1 fruit fly cellular context compared by ENCODE assay signal in genomic region chr2L:22924556-22924955, dm6.
TF ChIP-seq lines count a peak whose summit lies in the region.

Gene lt (plus strand): TSS chr2L:22924795.

TF ChIP-seq in whole organism, embryonic, 481 proteins besides CTCF, POLR2A, EP300 and RAD21 (continued from another document):
- TF ChIP-seq bsh (GFP tag; optimal IDR thresholded peaks at IDR 0.05; lab: Kevin White, UChicago) (no peak), CG13624 (GFP tag; optimal IDR thresholded peaks at IDR 0.05; lab: Kevin White, UChicago) (no peak), nmo (GFP tag; optimal IDR thresholded peaks at IDR 0.05; lab: Kevin White, UChicago) (peak; percentile 62), CG33213 (GFP tag; optimal IDR thresholded peaks at IDR 0.05; lab: Kevin White, UChicago) (peak; percentile 6), CG7556 (GFP tag; optimal IDR thresholded peaks at IDR 0.05; lab: Kevin White, UChicago) (no peak), CG8478 (optimal IDR thresholded peaks at IDR 0.05; lab: Kevin White, UChicago) (no peak), ems (GFP tag; optimal IDR thresholded peaks at IDR 0.05; lab: Kevin White, UChicago) (no peak), Ssrp (tag; optimal IDR thresholded peaks at IDR 0.05; lab: Kevin White, UChicago) (no peak), CG8290 (GFP tag; optimal IDR thresholded peaks at IDR 0.05; lab: Kevin White, UChicago) (peak; percentile 73), CG8290 (tag; optimal IDR thresholded peaks at IDR 0.05; lab: Kevin White, UChicago) (no peak), CG1602 (GFP tag; optimal IDR thresholded peaks at IDR 0.05; lab: Kevin White, UChicago) (peak; percentile 15), CG7963 (GFP tag; IDR thresholded peaks at IDR 0.05; lab: Robert Waterston, UW; ENCODE audit: partially characterized antibody) (no peak), pzg (GFP tag; optimal IDR thresholded peaks at IDR 0.05; lab: Kevin White, UChicago) (peak; percentile 16), Lhr (GFP tag; optimal IDR thresholded peaks at IDR 0.05; lab: Kevin White, UChicago) (peak; percentile 80), bab2 (GFP tag; optimal IDR thresholded peaks at IDR 0.05; lab: Kevin White, UChicago) (no peak), cas (GFP tag; IDR thresholded peaks at IDR 0.05; lab: Robert Waterston, UW) (no peak), Bteb2 (GFP tag; optimal IDR thresholded peaks at IDR 0.05; lab: Kevin White, UChicago) (no peak), zen (tag; optimal IDR thresholded peaks at IDR 0.05; lab: Kevin White, UChicago) (peak; percentile 41), fd64A (GFP tag; optimal IDR thresholded peaks at IDR 0.05; lab: Kevin White, UChicago) (no peak), Lim3 (GFP tag; IDR thresholded peaks at IDR 0.05; lab: Robert Waterston, UW) (no peak), en (GFP tag; optimal IDR thresholded peaks at IDR 0.05; lab: Kevin White, UChicago) (no peak), ac (GFP tag; optimal IDR thresholded peaks at IDR 0.05; lab: Kevin White, UChicago) (no peak), phol (tag; optimal IDR thresholded peaks at IDR 0.05; lab: Kevin White, UChicago) (no peak), row (GFP tag; IDR thresholded peaks at IDR 0.05; lab: Robert Waterston, UW) (peak; percentile 84), CG18262 (tag; optimal IDR thresholded peaks at IDR 0.05; lab: Kevin White, UChicago) (no peak), gfzf (GFP tag; optimal IDR thresholded peaks at IDR 0.05; lab: Kevin White, UChicago) (peak; percentile 36), CG5180 (GFP tag; optimal IDR thresholded peaks at IDR 0.05; lab: Kevin White, UChicago) (no peak), Hmr (GFP tag; optimal IDR thresholded peaks at IDR 0.05; lab: Kevin White, UChicago) (no peak), onecut (GFP tag; IDR thresholded peaks at IDR 0.05; lab: Robert Waterston, UW) (no peak), CG4730 (GFP tag; IDR thresholded peaks at IDR 0.05; lab: Robert Waterston, UW) (no peak), CG9437 (GFP tag; optimal IDR thresholded peaks at IDR 0.05; lab: Kevin White, UChicago) (no peak), CHES-1-like (GFP tag; optimal IDR thresholded peaks at IDR 0.05; lab: Kevin White, UChicago) (no peak), BtbVII (GFP tag; optimal IDR thresholded peaks at IDR 0.05; lab: Kevin White, UChicago) (no peak), CG4820 (GFP tag; optimal IDR thresholded peaks at IDR 0.05; lab: Kevin White, UChicago) (no peak), CG11093 (GFP tag; IDR thresholded peaks at IDR 0.05; lab: Robert Waterston, UW) (no peak), gem (tag; optimal IDR thresholded peaks at IDR 0.05; lab: Kevin White, UChicago) (peak; percentile 44), ind (GFP tag; optimal IDR thresholded peaks at IDR 0.05; lab: Kevin White, UChicago) (peak; percentile 6), Med (GFP tag; lab: Kevin White, UChicago) (no peak), sens (GFP tag; lab: Kevin White, UChicago) (peak; percentile 38), CG10274 (GFP tag; optimal IDR thresholded peaks at IDR 0.05; lab: Kevin White, UChicago) (no peak), ham (GFP tag; IDR thresholded peaks at IDR 0.05; lab: Robert Waterston, UW) (no peak), trem (tag; optimal IDR thresholded peaks at IDR 0.05; lab: Kevin White, UChicago) (no peak), MTF-1 (GFP tag; optimal IDR thresholded peaks at IDR 0.05; lab: Kevin White, UChicago; ENCODE audit: borderline replicate concordance) (no peak), tio (GFP tag; optimal IDR thresholded peaks at IDR 0.05; lab: Kevin White, UChicago) (peak; percentile 6), MBD-R2 (GFP tag; IDR thresholded peaks at IDR 0.05; lab: Robert Waterston, UW) (peak; percentile 53; the same call in 1 of the 2 replicates), twi (tag; optimal IDR thresholded peaks at IDR 0.05; lab: Kevin White, UChicago) (no peak), Lpt (GFP tag; optimal IDR thresholded peaks at IDR 0.05; lab: Kevin White, UChicago) (no peak), so (GFP tag; IDR thresholded peaks at IDR 0.05; lab: Robert Waterston, UW) (no peak), slou (GFP tag; optimal IDR thresholded peaks at IDR 0.05; lab: Kevin White, UChicago) (peak; percentile 23), CG17361 (GFP tag; IDR thresholded peaks at IDR 0.05; lab: Robert Waterston, UW) (peak; percentile 76), repo (GFP tag; optimal IDR thresholded peaks at IDR 0.05; lab: Kevin White, UChicago) (no peak), bowl (GFP tag; IDR thresholded peaks at IDR 0.05; lab: Robert Waterston, UW) (no peak), tna (GFP tag; IDR thresholded peaks at IDR 0.05; lab: Robert Waterston, UW; ENCODE audit: partially characterized antibody) (no peak), Ravus (GFP tag; IDR thresholded peaks at IDR 0.05; lab: Robert Waterston, UW) (no peak), peb (GFP tag; IDR thresholded peaks at IDR 0.05; lab: Robert Waterston, UW) (no peak), dmrt11E (tag; optimal IDR thresholded peaks at IDR 0.05; lab: Kevin White, UChicago) (peak; percentile 12), sr (GFP tag; IDR thresholded peaks at IDR 0.05; lab: Robert Waterston, UW) (no peak), CG3995 (GFP tag; optimal IDR thresholded peaks at IDR 0.05; lab: Kevin White, UChicago) (no peak), CG3163 (GFP tag; optimal IDR thresholded peaks at IDR 0.05; lab: Kevin White, UChicago) (no peak), CG17359 (tag; optimal IDR thresholded peaks at IDR 0.05; lab: Kevin White, UChicago) (no peak), CG31224 (GFP tag; IDR thresholded peaks at IDR 0.05; lab: Robert Waterston, UW) (no peak), Eip74EF (GFP tag; optimal IDR thresholded peaks at IDR 0.05; lab: Kevin White, UChicago) (peak in 1 of 2 experiments; percentile 5), CG30403 (GFP tag; optimal IDR thresholded peaks at IDR 0.05; lab: Kevin White, UChicago) (peak; percentile 10), CG18011 (GFP tag; optimal IDR thresholded peaks at IDR 0.05; lab: Kevin White, UChicago) (no peak), Dll (GFP tag; IDR thresholded peaks at IDR 0.05; lab: Robert Waterston, UW; ENCODE audit: partially characterized antibody) (no peak), B-H1 (GFP tag; IDR thresholded peaks at IDR 0.05; lab: Robert Waterston, UW) (no peak; the same call in 2 of the 3 replicates), Sin3A (optimal IDR thresholded peaks at IDR 0.05; lab: Kevin White, UChicago) (no peak), toy (GFP tag; IDR thresholded peaks at IDR 0.05; lab: Robert Waterston, UW) (no peak), CG8359 (GFP tag; optimal IDR thresholded peaks at IDR 0.05; lab: Kevin White, UChicago; ENCODE audit: borderline replicate concordance) (no peak), CG9817 (tag; optimal IDR thresholded peaks at IDR 0.05; lab: Kevin White, UChicago) (no peak), CG4617 (GFP tag; optimal IDR thresholded peaks at IDR 0.05; lab: Kevin White, UChicago; ENCODE audit: borderline replicate concordance) (peak; percentile 65), amos (GFP tag; IDR thresholded peaks at IDR 0.05; lab: Robert Waterston, UW; ENCODE audit: partially characterized antibody) (peak; percentile 36; the same call in 1 of the 2 replicates), CG8388 (GFP tag; optimal IDR thresholded peaks at IDR 0.05; lab: Kevin White, UChicago) (peak; percentile 97), CG17385 (GFP tag; optimal IDR thresholded peaks at IDR 0.05; lab: Kevin White, UChicago) (no peak), Spps (tag; optimal IDR thresholded peaks at IDR 0.05; lab: Kevin White, UChicago) (no peak), dimm (GFP tag; IDR thresholded peaks at IDR 0.05; lab: Robert Waterston, UW) (no peak), MESR4 (GFP tag; optimal IDR thresholded peaks at IDR 0.05; lab: Kevin White, UChicago) (peak; percentile 63), oc (tag; optimal IDR thresholded peaks at IDR 0.05; lab: Kevin White, UChicago) (no peak), maf-S (GFP tag; optimal IDR thresholded peaks at IDR 0.05; lab: Kevin White, UChicago) (no peak), croc (GFP tag; conservative IDR thresholded peaks at IDR 0.05; lab: Robert Waterston, UW) (no peak), CG7357 (GFP tag; IDR thresholded peaks at IDR 0.05; lab: Robert Waterston, UW) (peak; percentile 95), Nf-YA (GFP tag; IDR thresholded peaks at IDR 0.05; lab: Robert Waterston, UW) (no peak), CG17802 (tag; optimal IDR thresholded peaks at IDR 0.05; lab: Kevin White, UChicago) (peak; percentile 96), pros (GFP tag; optimal IDR thresholded peaks at IDR 0.05; lab: Kevin White, UChicago) (no peak), Ets65A (GFP tag; lab: Kevin White, UChicago) (no peak), mam (GFP tag; optimal IDR thresholded peaks at IDR 0.05; lab: Kevin White, UChicago) (no peak), esg (GFP tag; conservative IDR thresholded peaks at IDR 0.05; lab: Robert Waterston, UW) (0 out of 2 replicates have a peak, but pooled peaks have one; percentile 28), ken (GFP tag; IDR thresholded peaks at IDR 0.05; lab: Robert Waterston, UW) (no peak), Kr (GFP tag; optimal IDR thresholded peaks at IDR 0.05; lab: Kevin White, UChicago) (no peak), CG10321 (GFP tag; IDR thresholded peaks at IDR 0.05; lab: Robert Waterston, UW) (no peak), CG1024 (GFP tag; IDR thresholded peaks at IDR 0.05; lab: Robert Waterston, UW) (peak; percentile 99), tll (GFP tag; optimal IDR thresholded peaks at IDR 0.05; lab: Kevin White, UChicago) (no peak), hkb (optimal IDR thresholded peaks at IDR 0.05; lab: Kevin White, UChicago) (no peak), hkb (GFP tag; IDR thresholded peaks at IDR 0.05; lab: Robert Waterston, UW) (no peak), jing (GFP tag; optimal IDR thresholded peaks at IDR 0.05; lab: Kevin White, UChicago) (no peak), prd (optimal IDR thresholded peaks at IDR 0.05; lab: Kevin White, UChicago) (no peak), prd (GFP tag; IDR thresholded peaks at IDR 0.05; lab: Robert Waterston, UW) (no peak), D19B (GFP tag; optimal IDR thresholded peaks at IDR 0.05; lab: Kevin White, UChicago) (no peak), bcd (GFP tag; optimal IDR thresholded peaks at IDR 0.05; lab: Kevin White, UChicago) (no peak), CG7745 (tag; optimal IDR thresholded peaks at IDR 0.05; lab: Kevin White, UChicago) (no peak), crp (GFP tag; optimal IDR thresholded peaks at IDR 0.05; lab: Kevin White, UChicago) (no peak), CG14014 (GFP tag; IDR thresholded peaks at IDR 0.05; lab: Robert Waterston, UW) (no peak), fd102C (GFP tag; optimal IDR thresholded peaks at IDR 0.05; lab: Kevin White, UChicago) (no peak), Ptx1 (GFP tag; IDR thresholded peaks at IDR 0.05; lab: Robert Waterston, UW) (no peak), lola (GFP tag; optimal IDR thresholded peaks at IDR 0.05; lab: Kevin White, UChicago) (peak in 1 of 3 experiments; percentile 11)
